Worm (Caenorhabditis elegans) whole organism, midembryonic: ENCODE results near the gene gos-28.

Experiments
- klf-2 ChIP-seq: fragments of 200-800 bp; sonication (Bioruptor generic); conservative IDR thresholded peaks from 2 replicates; pipeline ENCODE4 v1.3.6; 2022; ENCODE audit warnings: missing genetic modification reagents, missing genetic modification characterization, missing compliant biosample characterization
- ref-1 ChIP-seq: fragments of 200-800 bp; sonication (Bioruptor generic); conservative IDR thresholded peaks from 2 replicates; pipeline ENCODE4 v1.3.6; 2022; ENCODE audit warnings: missing genetic modification reagents, missing genetic modification characterization, missing compliant biosample characterization

DNA sequence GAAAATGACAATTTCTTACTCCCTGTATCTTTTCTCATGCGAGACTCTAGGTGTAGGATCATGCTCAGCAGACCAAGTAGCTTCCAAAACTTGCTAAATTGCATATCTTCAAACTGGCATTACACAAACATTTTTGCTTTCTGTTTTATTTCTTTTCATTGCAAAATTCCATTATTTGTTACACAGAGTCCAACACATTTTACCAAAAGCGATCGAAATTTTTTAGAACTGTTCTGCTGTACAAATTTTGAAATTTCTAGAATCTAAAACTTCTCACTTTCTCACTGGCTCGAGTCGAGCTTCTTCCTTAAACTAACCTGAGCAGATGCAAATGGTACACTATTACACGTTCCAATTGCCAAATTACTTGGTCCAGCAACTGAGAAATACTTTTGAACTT, 34.5 kb downstream of the gos-28 start:
- no peak for TF ChIP-seq ref-1 (GFP tag; lab: Robert Waterston, UW)
- no peak for TF ChIP-seq klf-2 (GFP tag; lab: Robert Waterston, UW)
